Worm (Caenorhabditis elegans): ENCODE measurements around the gene tes-1.
A peak's percentile ranks its signal among the peaks of the same experiment; 100 is the strongest.

The tes-1 gene

DNA sequence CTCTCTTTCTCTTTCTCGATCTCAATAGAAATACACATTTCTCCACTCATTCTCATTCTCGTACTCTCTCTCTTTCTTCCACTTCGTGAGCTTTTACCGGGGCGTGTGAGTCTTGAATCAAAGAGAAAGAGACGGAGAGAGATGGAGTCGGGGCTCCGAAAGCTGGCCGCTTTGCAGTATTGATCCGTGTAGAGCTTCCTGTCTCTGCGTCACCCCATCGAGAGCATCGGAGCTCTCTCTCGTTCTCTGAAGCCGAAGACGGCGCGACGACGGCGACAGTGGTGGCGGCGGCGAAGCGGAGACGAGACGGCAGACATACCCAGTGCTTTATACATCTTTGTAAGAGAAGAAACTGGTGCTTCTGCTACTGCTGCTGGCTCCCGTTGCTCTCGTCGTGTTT is 49.2 kb downstream of the tes-1 start:
- TF ChIP-seq snpc-4 (tag; optimal IDR thresholded peaks at IDR 0.05) (no peak), ces-1 (GFP tag; optimal IDR thresholded peaks at IDR 0.05) (peak; percentile 71), elt-3 (tag; optimal IDR thresholded peaks at IDR 0.05) (no peak), nhr-12 (tag; optimal IDR thresholded peaks at IDR 0.05) (no peak), mls-2 (tag; optimal IDR thresholded peaks at IDR 0.05) (peak; percentile 65), ceh-39 (tag; optimal IDR thresholded peaks at IDR 0.05) (no peak), lin-13 (tag; optimal IDR thresholded peaks at IDR 0.05) (no peak), drap-1 (GFP tag; optimal IDR thresholded peaks at IDR 0.05) (no peak), unc-120 (tag; optimal IDR thresholded peaks at IDR 0.05; ENCODE audit: poor library complexity, severe bottlenecking) (peak; percentile 90), M03D4.4 (tag; optimal IDR thresholded peaks at IDR 0.05) (no peak), hlh-1 (tag; optimal IDR thresholded peaks at IDR 0.05) (no peak), pha-4 (tag; optimal IDR thresholded peaks at IDR 0.05) (no peak), zip-8 (tag; optimal IDR thresholded peaks at IDR 0.05) (no peak), cnd-1 (tag; optimal IDR thresholded peaks at IDR 0.05) (no peak), bed-3 (GFP tag; optimal IDR thresholded peaks at IDR 0.05) (no peak), nhr-76 (tag; optimal IDR thresholded peaks at IDR 0.05) (no peak), elt-1 (tag; optimal IDR thresholded peaks at IDR 0.05; ENCODE audit: borderline replicate concordance, insufficient read depth) (no peak), flh-1 (GFP tag; optimal IDR thresholded peaks at IDR 0.05) (no peak), ham-2 (GFP tag; optimal IDR thresholded peaks at IDR 0.05) (no peak), lin-32 (GFP tag; optimal IDR thresholded peaks at IDR 0.05) (no peak), sem-2 (GFP tag; optimal IDR thresholded peaks at IDR 0.05) (no peak), unc-62 (GFP tag; optimal IDR thresholded peaks at IDR 0.05) (no peak), ceh-83 (GFP tag; optimal IDR thresholded peaks at IDR 0.05) (no peak), mep-1 (tag; optimal IDR thresholded peaks at IDR 0.05) (peak; percentile 45), nhr-237 (tag; optimal IDR thresholded peaks at IDR 0.05) (peak; percentile 24), lsy-2 (tag; optimal IDR thresholded peaks at IDR 0.05) (peak; percentile 19), ztf-11 (tag; optimal IDR thresholded peaks at IDR 0.05) (no peak), mab-5 (tag; optimal IDR thresholded peaks at IDR 0.05) (no peak), ceh-43 (GFP tag; optimal IDR thresholded peaks at IDR 0.05) (no peak), sptf-1 (tag; optimal IDR thresholded peaks at IDR 0.05) (peak; percentile 25), unc-39 (tag; optimal IDR thresholded peaks at IDR 0.05) (no peak), tbx-8 (GFP tag; optimal IDR thresholded peaks at IDR 0.05) (no peak), nhr-28 (tag; optimal IDR thresholded peaks at IDR 0.05) (no peak), blmp-1 (tag; optimal IDR thresholded peaks at IDR 0.05) (no peak), nhr-2 (tag; optimal IDR thresholded peaks at IDR 0.05) (no peak)

ce11 chrIV:7400502-7401118 is 50.6 kb downstream of the tes-1 start:
- TF ChIP-seq mls-2 (tag; optimal IDR thresholded peaks at IDR 0.05) (peak; percentile 41), elt-1 (tag; optimal IDR thresholded peaks at IDR 0.05; ENCODE audit: borderline replicate concordance, insufficient read depth) (no peak), unc-120 (tag; optimal IDR thresholded peaks at IDR 0.05; ENCODE audit: poor library complexity, severe bottlenecking) (peak; percentile 52), nhr-76 (tag; optimal IDR thresholded peaks at IDR 0.05) (no peak), ces-1 (GFP tag; optimal IDR thresholded peaks at IDR 0.05) (peak; percentile 81)
